2 fruit fly cellular contexts compared by ENCODE assay signal in genomic region chr2L:16026693-16027092, dm6.
A peak's percentile ranks its signal among the peaks of the same experiment; 100 is the strongest.
TF ChIP-seq lines count a peak whose summit lies in the region.

No protein-coding gene starts in this region.

- TF ChIP-seq CTCF in S2 (optimal IDR thresholded peaks at IDR 0.05; lab: Kevin White, UChicago) = peak; percentile 17 to 59
- TF ChIP-seq CTCF in whole organism, embryonic (GFP tag; optimal IDR thresholded peaks at IDR 0.05; lab: Kevin White, UChicago) = peak; percentile 82

TF ChIP-seq in whole organism, embryonic, 481 proteins besides CTCF, POLR2A, EP300 and RAD21:
- no peak for TF ChIP-seq croc (GFP tag; conservative IDR thresholded peaks at IDR 0.05; lab: Robert Waterston, UW)
- TF ChIP-seq Poxn (GFP tag; IDR thresholded peaks at IDR 0.05; lab: Robert Waterston, UW) = no peak
- no peak for TF ChIP-seq Hey (tag; optimal IDR thresholded peaks at IDR 0.05; lab: Kevin White, UChicago)
- TF ChIP-seq PHDP (tag; optimal IDR thresholded peaks at IDR 0.05; lab: Kevin White, UChicago) = no peak
- TF ChIP-seq E2f1 (GFP tag; IDR thresholded peaks at IDR 0.05; lab: Robert Waterston, UW) = no peak
- no peak for TF ChIP-seq CG10267 (tag; optimal IDR thresholded peaks at IDR 0.05; lab: Kevin White, UChicago)
- TF ChIP-seq Awh (GFP tag; IDR thresholded peaks at IDR 0.05; lab: Robert Waterston, UW) = no peak
